Fruit fly (Drosophila melanogaster): ENCODE results near the gene CG32107.
A peak's percentile ranks its signal among the peaks of the same experiment; 100 is the strongest.

Gene CG32107

dm6 chr3L:12892485-12893173, 31.5 kb upstream of the CG32107 start, which contains the start of gene CG14118 (continued):
- TF ChIP-seq Dref (GFP tag; IDR thresholded peaks at IDR 0.05) (no peak), esg (GFP tag; conservative IDR thresholded peaks at IDR 0.05) (no peak), CG9609 (GFP tag; optimal IDR thresholded peaks at IDR 0.05) (no peak), mld (GFP tag; IDR thresholded peaks at IDR 0.05; ENCODE audit: partially characterized antibody) (no peak), C15 (GFP tag; IDR thresholded peaks at IDR 0.05) (no peak), dysf (GFP tag; IDR thresholded peaks at IDR 0.05) (peak; percentile 10; the same call in 1 of the 3 replicates), CG10979 (tag; optimal IDR thresholded peaks at IDR 0.05) (no peak), dimm (GFP tag; IDR thresholded peaks at IDR 0.05) (no peak), slp2 (GFP tag; optimal IDR thresholded peaks at IDR 0.05) (no peak), CG32772 (GFP tag; IDR thresholded peaks at IDR 0.05) (no peak), CG4617 (GFP tag; optimal IDR thresholded peaks at IDR 0.05; ENCODE audit: borderline replicate concordance) (no peak), tup (GFP tag; optimal IDR thresholded peaks at IDR 0.05) (no peak), vvl (GFP tag; IDR thresholded peaks at IDR 0.05) (no peak), Tbp (GFP tag; optimal IDR thresholded peaks at IDR 0.05) (no peak), ATbp (GFP tag; optimal IDR thresholded peaks at IDR 0.05) (no peak), Fer2 (tag; optimal IDR thresholded peaks at IDR 0.05) (no peak), CG18011 (GFP tag; optimal IDR thresholded peaks at IDR 0.05) (no peak), prd (optimal IDR thresholded peaks at IDR 0.05) (no peak), prd (GFP tag; IDR thresholded peaks at IDR 0.05) (no peak), CG30431 (GFP tag; optimal IDR thresholded peaks at IDR 0.05) (no peak), bowl (GFP tag; IDR thresholded peaks at IDR 0.05) (no peak), pnt (GFP tag; optimal IDR thresholded peaks at IDR 0.05) (no peak), CG14710 (tag; optimal IDR thresholded peaks at IDR 0.05) (no peak), Xbp1 (GFP tag; optimal IDR thresholded peaks at IDR 0.05) (no peak), gsb (GFP tag; IDR thresholded peaks at IDR 0.05) (no peak), CG9817 (tag; optimal IDR thresholded peaks at IDR 0.05) (peak; percentile 21), B-H2 (GFP tag; optimal IDR thresholded peaks at IDR 0.05) (no peak), toy (GFP tag; IDR thresholded peaks at IDR 0.05) (no peak), pb (GFP tag; optimal IDR thresholded peaks at IDR 0.05) (no peak), fd102C (GFP tag; optimal IDR thresholded peaks at IDR 0.05) (no peak), slbo (GFP tag; IDR thresholded peaks at IDR 0.05) (no peak), zen2 (GFP tag; IDR thresholded peaks at IDR 0.05; ENCODE audit: partially characterized antibody) (no peak), Optix (GFP tag; IDR thresholded peaks at IDR 0.05) (no peak), sens-2 (GFP tag; IDR thresholded peaks at IDR 0.05) (no peak), Atf6 (GFP tag; IDR thresholded peaks at IDR 0.05) (peak; percentile 56), CG2678 (tag; optimal IDR thresholded peaks at IDR 0.05) (peak; percentile 45), yki (optimal IDR thresholded peaks at IDR 0.05) (no peak), CG8944 (GFP tag; optimal IDR thresholded peaks at IDR 0.05) (no peak), sqz (GFP tag; optimal IDR thresholded peaks at IDR 0.05) (no peak), peb (GFP tag; IDR thresholded peaks at IDR 0.05) (no peak), CG10366 (GFP tag; IDR thresholded peaks at IDR 0.05) (no peak), Mes4 (GFP tag; optimal IDR thresholded peaks at IDR 0.05) (no peak), Drgx (GFP tag; IDR thresholded peaks at IDR 0.05) (no peak), chn (GFP tag; optimal IDR thresholded peaks at IDR 0.05) (no peak), CG4282 (GFP tag; optimal IDR thresholded peaks at IDR 0.05) (no peak), CG12299 (tag; optimal IDR thresholded peaks at IDR 0.05) (no peak), CG8478 (optimal IDR thresholded peaks at IDR 0.05) (no peak), tll (GFP tag; optimal IDR thresholded peaks at IDR 0.05) (no peak), Max (GFP tag; optimal IDR thresholded peaks at IDR 0.05) (no peak), CG31365 (tag; optimal IDR thresholded peaks at IDR 0.05) (no peak), Rfx (GFP tag; IDR thresholded peaks at IDR 0.05) (peak; percentile 37), hth (optimal IDR thresholded peaks at IDR 0.05) (no peak), grn (GFP tag; optimal IDR thresholded peaks at IDR 0.05) (no peak)
